Worm (Caenorhabditis elegans): ENCODE data around the gene dot-1.4.

dot-1.4 gene

DNA sequence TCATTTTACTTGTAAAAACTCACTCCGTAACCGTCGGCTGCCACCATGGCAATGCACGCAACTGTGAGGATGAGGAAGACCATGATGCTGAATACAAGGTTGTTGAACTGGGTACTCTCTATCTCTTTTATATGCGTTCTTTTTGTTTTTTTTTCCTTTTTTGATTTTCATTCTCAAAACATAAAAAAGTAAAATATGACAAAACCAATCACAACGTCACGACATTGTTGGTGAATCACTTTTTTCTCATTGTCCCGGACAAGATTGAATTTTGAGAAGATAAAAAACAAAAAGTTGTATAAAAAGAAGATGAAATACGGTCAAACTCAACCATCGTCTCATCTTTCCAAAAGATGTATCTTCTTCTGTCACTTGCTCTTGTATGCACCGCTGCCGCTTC is 48.7 kb downstream of the dot-1.4 start, which contains the start of the genes Y62H9A.5 and ule-5:
Gene Y62H9A.5, minus strand, starts transcription at position 101 of the 400 bp plus-strand sequence.
Gene ule-5, plus strand, starts transcription at position 328 of the 400 bp plus-strand sequence.
- no peak for TF ChIP-seq him-1 (tag; optimal IDR thresholded peaks at IDR 0.05)
- TF ChIP-seq W03F9.2 (tag; optimal IDR thresholded peaks at IDR 0.05), result no peak
- no peak for TF ChIP-seq dao-5 (tag; optimal IDR thresholded peaks at IDR 0.05)

DNA sequence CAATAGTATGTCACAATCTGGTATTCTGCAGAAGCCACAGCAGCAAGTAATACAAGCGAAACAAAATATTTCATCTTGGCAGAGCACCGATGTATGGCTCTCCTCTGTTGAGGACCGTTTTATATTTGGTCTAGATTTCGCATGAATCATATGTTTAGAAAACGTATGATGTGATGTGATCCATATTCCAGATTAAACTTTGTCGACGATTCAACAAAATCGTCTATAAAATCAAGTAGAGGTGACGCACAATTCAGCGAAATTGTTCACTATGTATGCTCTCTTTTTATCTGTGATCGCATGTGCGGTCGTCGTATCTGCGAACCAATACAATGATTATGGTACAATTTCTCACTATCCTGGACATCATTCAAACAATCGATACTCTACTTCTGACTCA is 51.6 kb downstream of the dot-1.4 start, which contains the start of the genes Y62H9A.3 and Y62H9A.4:
Gene Y62H9A.3, minus strand, starts transcription at position 101 of the 400 bp plus-strand sequence.
Gene Y62H9A.4, plus strand, starts transcription at position 256 of the 400 bp plus-strand sequence.
- TF ChIP-seq him-1 (tag; optimal IDR thresholded peaks at IDR 0.05) (no peak), W03F9.2 (tag; optimal IDR thresholded peaks at IDR 0.05) (no peak), dao-5 (tag; optimal IDR thresholded peaks at IDR 0.05) (no peak)
